Worm (Caenorhabditis elegans): Measurements from ENCODE around the gene del-8.

del-8 gene

ce11 chrX:9587642-9588041 is 1.6 kb upstream of the del-8 start, which contains the start of gene gpx-3:
gpx-3 (plus strand) TSS chrX:9587942.
- TF ChIP-seq dmd-4 (tag; optimal IDR thresholded peaks at IDR 0.05; ENCODE audit: borderline replicate concordance) (no peak), ets-4 (tag; optimal IDR thresholded peaks at IDR 0.05) (no peak), ceh-30 (tag; optimal IDR thresholded peaks at IDR 0.05) (no peak), unc-86 (tag; optimal IDR thresholded peaks at IDR 0.05) (no peak), K09A11.1 (tag; optimal IDR thresholded peaks at IDR 0.05; ENCODE audit: insufficient read depth) (no peak), pag-3 (tag; optimal IDR thresholded peaks at IDR 0.05; ENCODE audit: borderline replicate concordance) (no peak), gmeb-2 (tag; optimal IDR thresholded peaks at IDR 0.05) (no peak), pax-1 (tag; optimal IDR thresholded peaks at IDR 0.05) (no peak), eyg-1 (tag; optimal IDR thresholded peaks at IDR 0.05) (no peak), ahr-1 (tag; optimal IDR thresholded peaks at IDR 0.05) (no peak)

ce11 chrX:9597299-9597698 is 8.1 kb downstream of the del-8 start:
- TF ChIP-seq hlh-30 (tag; optimal IDR thresholded peaks at IDR 0.05; ENCODE audit: insufficient read depth): no peak
- no peak for TF ChIP-seq rnt-1 (tag; optimal IDR thresholded peaks at IDR 0.05)
- no peak for TF ChIP-seq tbx-7 (tag; optimal IDR thresholded peaks at IDR 0.05)
- TF ChIP-seq T23F11.4 (GFP tag; optimal IDR thresholded peaks at IDR 0.05): no peak
- no peak for TF ChIP-seq unc-55 (GFP tag; optimal IDR thresholded peaks at IDR 0.05)
- TF ChIP-seq hlh-6 (tag; optimal IDR thresholded peaks at IDR 0.05): no peak
- no peak for TF ChIP-seq pha-2 (tag; optimal IDR thresholded peaks at IDR 0.05)
- TF ChIP-seq ceh-19 (GFP tag; optimal IDR thresholded peaks at IDR 0.05): no peak
- no peak for TF ChIP-seq ceh-2 (tag; optimal IDR thresholded peaks at IDR 0.05)
- no peak for TF ChIP-seq pat-9 (tag; optimal IDR thresholded peaks at IDR 0.05)
- TF ChIP-seq ceh-18 (tag; optimal IDR thresholded peaks at IDR 0.05): no peak
- TF ChIP-seq C38D4.7 (GFP tag; optimal IDR thresholded peaks at IDR 0.05): no peak
- TF ChIP-seq ceh-22 (tag; optimal IDR thresholded peaks at IDR 0.05): no peak
- TF ChIP-seq K02D7.2 (tag; optimal IDR thresholded peaks at IDR 0.05): no peak
- TF ChIP-seq pqm-1 (tag; optimal IDR thresholded peaks at IDR 0.05): no peak
- no peak for TF ChIP-seq lin-11 (tag; optimal IDR thresholded peaks at IDR 0.05)
- no peak for TF ChIP-seq madf-2 (tag; optimal IDR thresholded peaks at IDR 0.05)

- TF ChIP-seq ceh-2 (tag; optimal IDR thresholded peaks at IDR 0.05) (no peak), hlh-6 (tag; optimal IDR thresholded peaks at IDR 0.05) (no peak), Y22D7AL.16 (tag; optimal IDR thresholded peaks at IDR 0.05) (no peak), syd-9 (tag; optimal IDR thresholded peaks at IDR 0.05) (no peak), npax-4 (tag; optimal IDR thresholded peaks at IDR 0.05) (no peak), ceh-18 (tag; optimal IDR thresholded peaks at IDR 0.05) (no peak), sox-2 (GFP tag; IDR thresholded peaks at IDR 0.05) (no peak), mec-3 (tag; optimal IDR thresholded peaks at IDR 0.05; ENCODE audit: borderline replicate concordance) (no peak), ceh-48 (tag; optimal IDR thresholded peaks at IDR 0.05) (no peak), C38D4.7 (GFP tag; optimal IDR thresholded peaks at IDR 0.05) (no peak), nhr-11 (tag; optimal IDR thresholded peaks at IDR 0.05) (no peak), odd-2 (tag; optimal IDR thresholded peaks at IDR 0.05) (no peak), dmd-4 (tag; optimal IDR thresholded peaks at IDR 0.05; ENCODE audit: borderline replicate concordance) (no peak)
Measured at ce11 chrX:9602625-9603024, 13.4 kb downstream of the del-8 start.

ce11 chrX:9603180-9603579 is 14.0 kb downstream of the del-8 start:
- no peak for TF ChIP-seq unc-86 (tag; optimal IDR thresholded peaks at IDR 0.05)
- TF ChIP-seq pag-3 (tag; optimal IDR thresholded peaks at IDR 0.05; ENCODE audit: borderline replicate concordance): no peak
- TF ChIP-seq lin-11 (tag; optimal IDR thresholded peaks at IDR 0.05): no peak
- TF ChIP-seq ceh-30 (tag; optimal IDR thresholded peaks at IDR 0.05): no peak
- no peak for TF ChIP-seq madf-2 (tag; optimal IDR thresholded peaks at IDR 0.05)
- TF ChIP-seq C38D4.7 (GFP tag; optimal IDR thresholded peaks at IDR 0.05): no peak
- TF ChIP-seq unc-55 (GFP tag; optimal IDR thresholded peaks at IDR 0.05): no peak
- no peak for TF ChIP-seq unc-3 (GFP tag; conservative IDR thresholded peaks at IDR 0.05)
- TF ChIP-seq unc-3 (tag; optimal IDR thresholded peaks at IDR 0.05): no peak
- TF ChIP-seq K02D7.2 (tag; optimal IDR thresholded peaks at IDR 0.05): no peak
- TF ChIP-seq ceh-31 (tag; optimal IDR thresholded peaks at IDR 0.05): no peak
- TF ChIP-seq hlh-6 (tag; optimal IDR thresholded peaks at IDR 0.05): no peak
- TF ChIP-seq T23F11.4 (GFP tag; optimal IDR thresholded peaks at IDR 0.05): no peak
- no peak for TF ChIP-seq ceh-14 (tag; optimal IDR thresholded peaks at IDR 0.05)
- TF ChIP-seq unc-42 (tag; optimal IDR thresholded peaks at IDR 0.05): no peak
- TF ChIP-seq F13H6.1 (tag; optimal IDR thresholded peaks at IDR 0.05): no peak
- TF ChIP-seq pax-1 (tag; optimal IDR thresholded peaks at IDR 0.05): no peak
- no peak for TF ChIP-seq elt-2 (tag; optimal IDR thresholded peaks at IDR 0.05)
